Fruit fly (Drosophila melanogaster) whole organism, embryonic: Measurements from ENCODE around the gene Snx6.

Source experiments
- Atf-2 ChIP-seq: fragments of 200-800 bp; sonication (Bioruptor generic); optimal IDR thresholded peaks from 2 replicates; lab custom pipeline; 2016; ENCODE audit warnings: missing biosample characterization, missing genetic modification characterization
- CG10431 ChIP-seq: fragments of 200-800 bp; sonication (Bioruptor generic); optimal IDR thresholded peaks from 3 replicates; lab custom pipeline; 2018; ENCODE audit warnings: missing biosample characterization, mild to moderate bottlenecking, missing genetic modification characterization
- CG10462 ChIP-seq: fragments of 200-800 bp; sonication (Bioruptor generic); optimal IDR thresholded peaks from 2 replicates; lab custom pipeline; 2016; ENCODE audit warnings: missing biosample characterization, missing genetic modification characterization
- CG10979 ChIP-seq: fragments of 200-800 bp; sonication (Bioruptor generic); optimal IDR thresholded peaks from 2 replicates; lab custom pipeline; 2018; ENCODE audit warnings: missing biosample characterization, mild to moderate bottlenecking, missing genetic modification characterization, moderate library complexity
- CG11696 ChIP-seq: fragments of 200-800 bp; sonication (Bioruptor generic); IDR thresholded peaks from 2 replicates; pipeline ENCODE4 v1.3.6; 2022; ENCODE audit warnings: missing biosample characterization, missing genetic modification characterization
- CG13296 ChIP-seq: fragments of 200-800 bp; sonication (Bioruptor generic); optimal IDR thresholded peaks from 3 replicates; lab custom pipeline; 2018; ENCODE audit warnings: missing biosample characterization, mild to moderate bottlenecking, missing genetic modification characterization
- CG15601 ChIP-seq: fragments of 200-800 bp; sonication (Bioruptor generic); optimal IDR thresholded peaks from 3 replicates; lab custom pipeline; 2019; ENCODE audit warnings: missing biosample characterization, mild to moderate bottlenecking, missing genetic modification characterization, moderate library complexity
- CG16863 ChIP-seq: fragments of 200-800 bp; sonication (Bioruptor generic); optimal IDR thresholded peaks from 3 replicates; lab custom pipeline; 2016; ENCODE audit warnings: missing biosample characterization, missing genetic modification characterization
- CG18262 ChIP-seq: fragments of 200-800 bp; optimal IDR thresholded peaks from 3 replicates; lab custom pipeline; 2019; ENCODE audit warnings: missing biosample characterization, mild to moderate bottlenecking, missing genetic modification characterization, moderate library complexity
- CG2889 ChIP-seq: fragments of 200-800 bp; sonication (Bioruptor generic); IDR thresholded peaks from 3 replicates; pipeline ENCODE4 v1.3.6; 2022; ENCODE audit warnings: missing biosample characterization, missing genetic modification characterization
- CG31388 ChIP-seq: fragments of 200-800 bp; sonication (Bioruptor generic); optimal IDR thresholded peaks from 2 replicates; lab custom pipeline; 2016; ENCODE audit warnings: missing biosample characterization, missing genetic modification characterization
- CG3281 ChIP-seq: fragments of 200-800 bp; sonication (Bioruptor generic); optimal IDR thresholded peaks from 3 replicates; lab custom pipeline; 2017; ENCODE audit warnings: missing biosample characterization, mild to moderate bottlenecking, missing genetic modification characterization
- CG34422 ChIP-seq: fragments of 200-800 bp; sonication (Bioruptor generic); IDR thresholded peaks from 3 replicates; pipeline ENCODE4 v1.3.6; 2022; ENCODE audit warnings: missing biosample characterization, missing genetic modification characterization
- CG3847 ChIP-seq: fragments of 200-800 bp; sonication (Bioruptor generic); IDR thresholded peaks from 2 replicates; pipeline ENCODE4 v1.3.6; 2022; ENCODE audit warnings: missing biosample characterization, missing genetic modification characterization
- CG3995 ChIP-seq: fragments of 200-800 bp; sonication (Bioruptor generic); optimal IDR thresholded peaks from 3 replicates; lab custom pipeline; 2016; ENCODE audit warnings: missing biosample characterization, missing genetic modification characterization
- CG4328 ChIP-seq: fragments of 200-800 bp; sonication (Bioruptor generic); optimal IDR thresholded peaks from 3 replicates; lab custom pipeline; 2017; ENCODE audit warnings: missing biosample characterization, missing genetic modification reagents, missing genetic modification characterization
- CG4854 ChIP-seq: fragments of 200-800 bp; sonication (Bioruptor generic); optimal IDR thresholded peaks from 2 replicates; lab custom pipeline; 2016; ENCODE audit warnings: missing biosample characterization, missing genetic modification characterization, inconsistent platforms
- CG5953 ChIP-seq: fragments of 200-800 bp; sonication (Bioruptor generic); IDR thresholded peaks from 2 replicates; pipeline ENCODE4 v1.3.6; 2022; ENCODE audit warnings: missing biosample characterization, missing genetic modification characterization
- CG7987 ChIP-seq: fragments of 200-800 bp; sonication (Bioruptor generic); optimal IDR thresholded peaks from 2 replicates; lab custom pipeline; 2018; ENCODE audit warnings: missing biosample characterization, mild to moderate bottlenecking, missing genetic modification characterization, moderate library complexity
- CG8359 ChIP-seq: fragments of 200-800 bp; sonication (Bioruptor generic); optimal IDR thresholded peaks from 2 replicates; lab custom pipeline; 2017; ENCODE audit warnings: missing biosample characterization, mild to moderate bottlenecking, missing genetic modification characterization, borderline replicate concordance
- Dref ChIP-seq: fragments of 200-800 bp; sonication (Bioruptor generic); IDR thresholded peaks from 2 replicates; pipeline ENCODE4 v1.3.6; 2022; ENCODE audit warnings: missing biosample characterization, missing genetic modification characterization
- E2f2 ChIP-seq: fragments of 200-800 bp; sonication (Bioruptor generic); IDR thresholded peaks from 2 replicates; pipeline ENCODE4 v1.3.6; 2022; ENCODE audit warnings: missing biosample characterization, missing genetic modification characterization
- Hr51 ChIP-seq, 2 experiments: fragments of 200-800 bp; sonication (Bioruptor generic); optimal IDR thresholded peaks; 2 replicates in 1 of 2; 3 replicates in 1 of 2; lab custom pipeline; 2016 to 2018; ENCODE audit warnings: missing biosample characterization in 2 of 2, missing genetic modification characterization in 2 of 2, mild to moderate bottlenecking in 1 of 2, moderate library complexity in 1 of 2
- MESR4 ChIP-seq: fragments of 200-800 bp; sonication (Bioruptor generic); optimal IDR thresholded peaks from 2 replicates; lab custom pipeline; 2018; ENCODE audit warnings: missing biosample characterization, mild to moderate bottlenecking, missing genetic modification characterization, moderate library complexity
- Oaz ChIP-seq: fragments of 200-800 bp; sonication (Bioruptor generic); IDR thresholded peaks from 2 replicates; pipeline ENCODE4 v1.3.6; 2022; ENCODE audit warnings: missing biosample characterization, missing genetic modification characterization
- Rfx ChIP-seq: fragments of 200-800 bp; sonication (Bioruptor generic); IDR thresholded peaks from 2 replicates; pipeline ENCODE4 v1.3.6; 2022; ENCODE audit warnings: missing biosample characterization, missing genetic modification characterization
- Ssrp ChIP-seq: fragments of 200-800 bp; sonication (Bioruptor generic); optimal IDR thresholded peaks from 2 replicates; lab custom pipeline; 2018; ENCODE audit warnings: missing biosample characterization, mild to moderate bottlenecking, missing genetic modification characterization, moderate library complexity
- Stat92E ChIP-seq, 3 experiments: fragments of >200 bp in 2 of 3; fragments of 200-800 bp in 1 of 3; sonication (Bioruptor generic) in 1 of 3; optimal IDR thresholded peaks; 2 replicates each; lab custom pipeline; 2017 to 2019; ENCODE audit warnings: missing biosample characterization in 3 of 3, missing genetic modification characterization in 3 of 3, mild to moderate bottlenecking in 1 of 3, moderate library complexity in 1 of 3
- Trl ChIP-seq, 3 experiments: fragments of >200 bp in 2 of 3; fragments of 200-800 bp in 1 of 3; sonication (Bioruptor generic) in 1 of 3; optimal IDR thresholded peaks; 2 replicates in 1 of 3; 3 replicates in 2 of 3; lab custom pipeline; 2016 to 2017; ENCODE audit warnings: missing biosample characterization in 1 of 3, missing genetic modification characterization in 1 of 3
- Xbp1 ChIP-seq: fragments of 200-800 bp; sonication (Bioruptor generic); optimal IDR thresholded peaks from 3 replicates; lab custom pipeline; 2016; ENCODE audit warnings: missing biosample characterization, mild to moderate bottlenecking, missing genetic modification characterization
- Xrp1 ChIP-seq: fragments of 200-800 bp; sonication (Bioruptor generic); IDR thresholded peaks from 2 replicates; pipeline ENCODE4 v1.3.6; 2022; ENCODE audit warnings: missing biosample characterization, missing genetic modification characterization
- al ChIP-seq: fragments of 200-800 bp; sonication (Bioruptor generic); IDR thresholded peaks from 2 replicates; pipeline ENCODE4 v1.3.6; 2022; ENCODE audit warnings: missing biosample characterization, missing genetic modification characterization
- ara ChIP-seq: fragments of 200-800 bp; sonication (Bioruptor generic); IDR thresholded peaks from 2 replicates; pipeline ENCODE4 v1.3.6; 2022; ENCODE audit warnings: missing biosample characterization, missing genetic modification characterization
- ase ChIP-seq: fragments of 200-800 bp; sonication (Bioruptor generic); IDR thresholded peaks from 3 replicates; pipeline ENCODE4 v1.3.6; 2022; ENCODE audit warnings: missing biosample characterization, missing genetic modification characterization
- chif ChIP-seq, 2 experiments: fragments of 200-800 bp; sonication (Bioruptor generic); optimal IDR thresholded peaks; 3 replicates each; lab custom pipeline; 2016; ENCODE audit warnings: missing biosample characterization in 2 of 2, missing genetic modification characterization in 2 of 2
- danr ChIP-seq: fragments of 200-800 bp; sonication (Bioruptor generic); IDR thresholded peaks from 2 replicates; pipeline ENCODE4 v1.3.6; 2022; ENCODE audit warnings: missing biosample characterization, missing genetic modification characterization
- dm ChIP-seq: fragments of 200-800 bp; sonication (Bioruptor generic); optimal IDR thresholded peaks from 3 replicates; lab custom pipeline; 2016; ENCODE audit warnings: missing biosample characterization, missing genetic modification characterization
- ems ChIP-seq: fragments of 200-800 bp; sonication (Bioruptor generic); optimal IDR thresholded peaks from 3 replicates; lab custom pipeline; 2016; ENCODE audit warnings: missing biosample characterization, missing genetic modification characterization
- fd3F ChIP-seq: fragments of 200-800 bp; sonication (Bioruptor generic); optimal IDR thresholded peaks from 2 replicates; lab custom pipeline; 2018; ENCODE audit warnings: missing biosample characterization, mild to moderate bottlenecking, missing genetic modification characterization, moderate library complexity
- fd96Cb ChIP-seq: fragments of 200-800 bp; sonication (Bioruptor generic); optimal IDR thresholded peaks from 2 replicates; lab custom pipeline; 2018; ENCODE audit warnings: missing biosample characterization, mild to moderate bottlenecking, missing genetic modification characterization, moderate library complexity
- grn ChIP-seq: fragments of 200-800 bp; sonication (Bioruptor generic); optimal IDR thresholded peaks from 3 replicates; lab custom pipeline; 2017; ENCODE audit warnings: missing biosample characterization, missing genetic modification characterization
- hbn ChIP-seq: fragments of 200-800 bp; sonication (Bioruptor generic); IDR thresholded peaks from 2 replicates; pipeline ENCODE4 v1.3.6; 2022; ENCODE audit warnings: missing biosample characterization, missing genetic modification characterization; ENCODE audit not compliant: partially characterized antibody
- hth ChIP-seq: fragments of >200 bp; optimal IDR thresholded peaks from 2 replicates; lab custom pipeline; 2017; ENCODE audit warnings: inconsistent platforms
- odd ChIP-seq: fragments of 200-800 bp; sonication (Bioruptor generic); optimal IDR thresholded peaks from 2 replicates; lab custom pipeline; 2017; ENCODE audit warnings: missing biosample characterization, mild to moderate bottlenecking, missing genetic modification characterization
- pho ChIP-seq: fragments of 200-800 bp; sonication (Bioruptor generic); optimal IDR thresholded peaks from 2 replicates; lab custom pipeline; 2016; ENCODE audit warnings: missing biosample characterization, missing genetic modification characterization
- sna ChIP-seq: fragments of 200-800 bp; sonication (Bioruptor generic); IDR thresholded peaks from 2 replicates; pipeline ENCODE4 v1.3.6; 2022; ENCODE audit warnings: missing biosample characterization, missing genetic modification characterization; ENCODE audit not compliant: partially characterized antibody
- stc ChIP-seq: fragments of 200-800 bp; sonication (Bioruptor generic); IDR thresholded peaks from 2 replicates; pipeline ENCODE4 v1.3.6; 2022; ENCODE audit warnings: missing biosample characterization, missing genetic modification characterization
- sug ChIP-seq: fragments of 200-800 bp; optimal IDR thresholded peaks from 2 replicates; lab custom pipeline; 2019; ENCODE audit warnings: missing biosample characterization, mild to moderate bottlenecking, missing genetic modification characterization, moderate library complexity
- trh ChIP-seq: fragments of 200-800 bp; sonication (Bioruptor generic); optimal IDR thresholded peaks from 2 replicates; lab custom pipeline; 2016; ENCODE audit warnings: missing biosample characterization, missing genetic modification characterization
- tx ChIP-seq: fragments of 200-800 bp; sonication (Bioruptor generic); optimal IDR thresholded peaks from 2 replicates; lab custom pipeline; 2016; ENCODE audit warnings: missing biosample characterization, missing genetic modification characterization

Gene Snx6

DNA sequence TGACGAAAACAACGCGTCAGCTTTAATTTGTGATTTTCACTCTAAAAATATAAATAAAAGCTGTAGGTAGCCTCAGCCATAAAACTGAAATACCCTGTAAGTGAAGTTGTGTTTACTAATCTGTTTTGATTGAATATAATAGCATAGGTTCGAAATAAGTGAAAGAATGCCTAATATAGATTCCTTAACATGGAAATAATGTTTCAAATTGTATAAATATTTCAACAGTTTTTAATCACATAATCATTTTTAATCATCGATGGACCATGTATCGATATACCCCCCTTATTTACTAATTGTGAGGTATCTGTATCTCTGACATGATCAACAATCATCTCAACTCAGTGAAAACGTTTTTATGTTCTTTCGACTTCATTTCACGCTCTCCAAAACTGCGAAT is 34.9 kb upstream of the Snx6 start (continued):
- no peak for TF ChIP-seq E2f2 (GFP tag; lab: Robert Waterston, UW)
- peak; percentile 41; the same call in 1 of the 2 replicates for TF ChIP-seq Rfx (GFP tag; lab: Robert Waterston, UW)
- TF ChIP-seq CG4854 (GFP tag; lab: Kevin White, UChicago), result no peak
- TF ChIP-seq fd96Cb (tag; lab: Kevin White, UChicago), result no peak
- no peak for TF ChIP-seq hbn (GFP tag; lab: Robert Waterston, UW)
- no peak for TF ChIP-seq CG13296 (GFP tag; lab: Kevin White, UChicago)
- TF ChIP-seq Trl (optimal IDR thresholded peaks at IDR 0.05; lab: Kevin White, UChicago), result no peak
- no peak for TF ChIP-seq Trl (GFP tag; optimal IDR thresholded peaks at IDR 0.05; lab: Kevin White, UChicago)
- TF ChIP-seq CG10431 (GFP tag; lab: Kevin White, UChicago), result no peak
- TF ChIP-seq CG3281 (GFP tag; lab: Kevin White, UChicago), result no peak
- TF ChIP-seq al (GFP tag; lab: Robert Waterston, UW), result no peak
- TF ChIP-seq grn (GFP tag; lab: Kevin White, UChicago), result no peak
- TF ChIP-seq trh, result no peak
- TF ChIP-seq CG7987, result no peak
- TF ChIP-seq MESR4 (GFP tag; lab: Kevin White, UChicago), result no peak
- TF ChIP-seq Dref (GFP tag; lab: Robert Waterston, UW), result no peak
- TF ChIP-seq CG31388 (GFP tag; lab: Kevin White, UChicago), result no peak
- no peak for TF ChIP-seq CG5953 (GFP tag; lab: Robert Waterston, UW)
- TF ChIP-seq CG2889 (GFP tag; lab: Robert Waterston, UW), result 0 out of 3 replicates have a peak, but pooled peaks have one; percentile 22
- TF ChIP-seq ara (GFP tag; lab: Robert Waterston, UW), result no peak
- no peak for TF ChIP-seq CG8359 (GFP tag; lab: Kevin White, UChicago)
- no peak for TF ChIP-seq pho (GFP tag; lab: Kevin White, UChicago)
- TF ChIP-seq tx (GFP tag; lab: Kevin White, UChicago), result no peak
- TF ChIP-seq fd3F (GFP tag; lab: Kevin White, UChicago), result no peak
- TF ChIP-seq Hr51 (GFP tag; optimal IDR thresholded peaks at IDR 0.05; lab: Kevin White, UChicago), result no peak
- no peak; the same call in 2 of the 3 replicates for TF ChIP-seq ase (GFP tag; lab: Robert Waterston, UW)
- no peak for TF ChIP-seq Stat92E (GFP tag; optimal IDR thresholded peaks at IDR 0.05; lab: Kevin White, UChicago)
- peak; percentile 30; the same call in 1 of the 2 replicates for TF ChIP-seq Xrp1 (GFP tag; lab: Robert Waterston, UW)
- TF ChIP-seq odd (GFP tag; lab: Kevin White, UChicago), result no peak
- 0 out of 2 replicates have a peak, but pooled peaks have one; percentile 12 for TF ChIP-seq stc (GFP tag; lab: Robert Waterston, UW)
- TF ChIP-seq CG3847 (GFP tag; lab: Robert Waterston, UW), result no peak
- TF ChIP-seq CG18262 (tag; lab: Kevin White, UChicago), result no peak
- TF ChIP-seq CG34422 (GFP tag; lab: Robert Waterston, UW), result no peak
- no peak for TF ChIP-seq Atf-2 (GFP tag; lab: Kevin White, UChicago)
- TF ChIP-seq CG10979, result no peak
- no peak for TF ChIP-seq Ssrp (tag; lab: Kevin White, UChicago)
- no peak for TF ChIP-seq hth (lab: Kevin White, UChicago)
- TF ChIP-seq danr, result no peak
- TF ChIP-seq CG10462 (GFP tag; lab: Kevin White, UChicago), result no peak
- peak in 1 of 2 experiments; percentile 4 for TF ChIP-seq chif (GFP tag; optimal IDR thresholded peaks at IDR 0.05; lab: Kevin White, UChicago)
- no peak for TF ChIP-seq ems
- no peak for TF ChIP-seq Oaz
- no peak for TF ChIP-seq sug (tag; lab: Kevin White, UChicago)
- TF ChIP-seq sna (GFP tag; lab: Robert Waterston, UW), result no peak
- no peak for TF ChIP-seq CG3995 (GFP tag; lab: Kevin White, UChicago)
- no peak for TF ChIP-seq CG4328 (GFP tag; lab: Kevin White, UChicago)
- TF ChIP-seq dm (GFP tag; lab: Kevin White, UChicago), result no peak
- peak; percentile 32; the same call in 1 of the 2 replicates for TF ChIP-seq CG11696 (GFP tag; lab: Robert Waterston, UW)
- no peak for TF ChIP-seq CG15601 (tag; lab: Kevin White, UChicago)
- TF ChIP-seq CG16863 (GFP tag; lab: Kevin White, UChicago), result no peak
- TF ChIP-seq Xbp1 (GFP tag; lab: Kevin White, UChicago), result no peak
